Fruit fly (Drosophila melanogaster) whole organism, wandering third instar larva: ENCODE results near the gene Wnt10.
A peak's percentile ranks its signal among the peaks of the same experiment; 100 is the strongest.

Experiments used
- Abd-B ChIP-seq: fragments of >200 bp; optimal IDR thresholded peaks from 2 replicates; lab custom pipeline; 2017; ENCODE audit warnings: missing biosample characterization, missing genetic modification characterization
- CG32264 ChIP-seq: fragments of 200-800 bp; sonication (Bioruptor generic); optimal IDR thresholded peaks from 2 replicates; lab custom pipeline; 2016; ENCODE audit warnings: missing biosample characterization, missing genetic modification characterization
- CG9705 ChIP-seq: fragments of 200-800 bp; sonication (Bioruptor generic); optimal IDR thresholded peaks from 2 replicates; lab custom pipeline; 2018; ENCODE audit warnings: missing biosample characterization, mild to moderate bottlenecking, missing genetic modification characterization
- CrebA ChIP-seq: fragments of 200-800 bp; sonication (Bioruptor generic); optimal IDR thresholded peaks from 2 replicates; lab custom pipeline; 2016; ENCODE audit warnings: missing biosample characterization, mild to moderate bottlenecking, missing genetic modification characterization, borderline replicate concordance
- Dfd ChIP-seq: fragments of >200 bp; optimal IDR thresholded peaks from 2 replicates; lab custom pipeline; 2017; ENCODE audit warnings: missing biosample characterization, missing genetic modification characterization
- Dif ChIP-seq: fragments of 200-275, 200-300 bp; sonication (Bioruptor generic); optimal IDR thresholded peaks from 2 replicates; lab custom pipeline; 2018; ENCODE audit warnings: missing biosample characterization, missing genetic modification characterization; ENCODE audit not compliant: partially characterized antibody
- GATAd ChIP-seq: sonication (Bioruptor generic); optimal IDR thresholded peaks from 2 replicates; lab custom pipeline; 2016; ENCODE audit warnings: missing biosample characterization, missing genetic modification characterization
- HLH106 ChIP-seq: fragments of 200-800 bp; optimal IDR thresholded peaks from 3 replicates; lab custom pipeline; 2019; ENCODE audit warnings: missing biosample characterization, mild to moderate bottlenecking, missing genetic modification characterization, moderate library complexity
- Hnf4 ChIP-seq: fragments of 200-800 bp; sonication (Bioruptor generic); optimal IDR thresholded peaks from 2 replicates; lab custom pipeline; 2016; ENCODE audit warnings: missing biosample characterization, mild to moderate bottlenecking, missing genetic modification characterization
- Hr78 ChIP-seq: fragments of >200 bp; optimal IDR thresholded peaks from 2 replicates; lab custom pipeline; 2017; ENCODE audit warnings: missing biosample characterization, missing genetic modification characterization
- Hr83 ChIP-seq: fragments of 200-300 bp; sonication (Bioruptor generic); optimal IDR thresholded peaks from 2 replicates; lab custom pipeline; 2016; ENCODE audit warnings: missing biosample characterization, mild to moderate bottlenecking, missing genetic modification characterization, moderate library complexity; ENCODE audit not compliant: poor library complexity, severe bottlenecking
- Jra ChIP-seq: sonication (Bioruptor generic); optimal IDR thresholded peaks from 2 replicates; lab custom pipeline; 2016; ENCODE audit warnings: missing biosample characterization, missing genetic modification characterization
- Mio ChIP-seq: sonication (Bioruptor generic); optimal IDR thresholded peaks from 2 replicates; lab custom pipeline; 2016; ENCODE audit warnings: missing biosample characterization, missing genetic modification characterization
- Myc ChIP-seq: fragments of >200 bp; optimal IDR thresholded peaks from 2 replicates; lab custom pipeline; 2017
- N ChIP-seq: fragments of >200 bp; optimal IDR thresholded peaks from 2 replicates; lab custom pipeline; 2018; ENCODE audit warnings: missing biosample characterization, missing external identifiers, missing genetic modification characterization
- OdsH ChIP-seq: fragments of 200-800 bp; sonication (Bioruptor generic); optimal IDR thresholded peaks from 2 replicates; lab custom pipeline; 2016; ENCODE audit warnings: missing biosample characterization, mild to moderate bottlenecking, missing genetic modification characterization
- Rel ChIP-seq, 2 experiments: fragments of 200-800 bp; sonication (Bioruptor generic) in 1 of 2; optimal IDR thresholded peaks; 2 replicates in 1 of 2; 3 replicates in 1 of 2; lab custom pipeline; 2016 to 2019; ENCODE audit warnings: mild to moderate bottlenecking in 2 of 2, missing biosample characterization in 2 of 2, missing genetic modification characterization in 2 of 2, moderate library complexity in 1 of 2
- Sp1 ChIP-seq: fragments of 200-800 bp; sonication (Bioruptor generic); optimal IDR thresholded peaks from 3 replicates; lab custom pipeline; 2019; ENCODE audit warnings: missing biosample characterization, mild to moderate bottlenecking, missing genetic modification characterization, moderate library complexity
- Vsx2 ChIP-seq: fragments of 200-300, 225-300 bp; sonication (Bioruptor generic); optimal IDR thresholded peaks from 2 replicates; lab custom pipeline; 2018; ENCODE audit warnings: missing biosample characterization, missing genetic modification characterization; ENCODE audit not compliant: partially characterized antibody
- br ChIP-seq: fragments of 200-800 bp; sonication (Bioruptor generic); optimal IDR thresholded peaks from 2 replicates; lab custom pipeline; 2016; ENCODE audit warnings: missing biosample characterization, missing genetic modification characterization
- brk ChIP-seq: fragments of 200-800 bp; sonication (Bioruptor generic); optimal IDR thresholded peaks from 2 replicates; lab custom pipeline; 2016; ENCODE audit warnings: missing biosample characterization, mild to moderate bottlenecking, missing genetic modification characterization
- dl ChIP-seq, 2 experiments: fragments of 175-275, 200-275 bp in 1 of 2; fragments of 200-275 bp in 1 of 2; sonication (Bioruptor generic); optimal IDR thresholded peaks; lab custom pipeline; 2018; ENCODE audit warnings: mild to moderate bottlenecking in 2 of 2, missing biosample characterization in 2 of 2, missing genetic modification characterization in 2 of 2, moderate library complexity in 2 of 2; ENCODE audit not compliant: partially characterized antibody in 2 of 2, insufficient read depth in 1 of 2
- dmrt93B ChIP-seq: fragments of 200-800 bp; sonication (Bioruptor generic); optimal IDR thresholded peaks from 2 replicates; lab custom pipeline; 2018; ENCODE audit warnings: missing biosample characterization, mild to moderate bottlenecking, missing genetic modification characterization
- dsf ChIP-seq: sonication (Bioruptor generic); optimal IDR thresholded peaks from 2 replicates; lab custom pipeline; 2016; ENCODE audit warnings: missing biosample characterization, missing genetic modification characterization, borderline replicate concordance
- ey ChIP-seq: fragments of 200-800 bp; sonication (Bioruptor generic); optimal IDR thresholded peaks from 2 replicates; lab custom pipeline; 2016; ENCODE audit warnings: missing biosample characterization, missing genetic modification characterization
- foxo ChIP-seq, 2 experiments: fragments of 200-800 bp; sonication (Bioruptor generic); optimal IDR thresholded peaks; 2 replicates in 1 of 2; 3 replicates in 1 of 2; lab custom pipeline; 2016 to 2017; ENCODE audit warnings: missing biosample characterization in 2 of 2, missing genetic modification characterization in 2 of 2
- fru ChIP-seq: fragments of 200-800 bp; sonication (Bioruptor generic); optimal IDR thresholded peaks from 3 replicates; lab custom pipeline; 2016; ENCODE audit warnings: missing biosample characterization, mild to moderate bottlenecking, missing genetic modification characterization
- h ChIP-seq: fragments of 200-800 bp; sonication (Bioruptor generic); optimal IDR thresholded peaks from 3 replicates; lab custom pipeline; 2016; ENCODE audit warnings: missing biosample characterization, mild to moderate bottlenecking, missing genetic modification characterization
- jim ChIP-seq: fragments of 175-275, 200-325 bp; sonication (Bioruptor generic); optimal IDR thresholded peaks from 2 replicates; lab custom pipeline; 2016; ENCODE audit warnings: missing biosample characterization, mild to moderate bottlenecking, missing genetic modification characterization
- lola ChIP-seq: fragments of >200 bp; optimal IDR thresholded peaks from 2 replicates; lab custom pipeline; 2017; ENCODE audit warnings: missing biosample characterization, missing genetic modification characterization
- pan ChIP-seq: fragments of >200 bp; optimal IDR thresholded peaks from 2 replicates; lab custom pipeline; 2017
- psq ChIP-seq: fragments of 200-800 bp; sonication (Bioruptor generic); optimal IDR thresholded peaks from 3 replicates; lab custom pipeline; 2017; ENCODE audit warnings: missing biosample characterization, mild to moderate bottlenecking, missing genetic modification characterization, moderate library complexity
- rgr ChIP-seq: fragments of 200-800 bp; sonication (Bioruptor generic); optimal IDR thresholded peaks from 3 replicates; lab custom pipeline; 2016; ENCODE audit warnings: missing biosample characterization, mild to moderate bottlenecking, missing genetic modification characterization
- sage ChIP-seq: fragments of 200-800 bp; sonication (Bioruptor generic); optimal IDR thresholded peaks from 2 replicates; lab custom pipeline; 2016; ENCODE audit warnings: missing biosample characterization, mild to moderate bottlenecking, missing genetic modification characterization
- sv ChIP-seq: fragments of 200-800 bp; sonication (Bioruptor generic); optimal IDR thresholded peaks from 3 replicates; lab custom pipeline; 2016; ENCODE audit warnings: missing biosample characterization, missing genetic modification characterization
- tai ChIP-seq: sonication (Bioruptor generic); optimal IDR thresholded peaks from 2 replicates; lab custom pipeline; 2016; ENCODE audit warnings: missing biosample characterization, missing genetic modification characterization
- usp ChIP-seq: fragments of >200 bp; optimal IDR thresholded peaks from 2 replicates; lab custom pipeline; 2017; ENCODE audit warnings: missing biosample characterization, missing genetic modification characterization
- woc ChIP-seq: sonication (Bioruptor generic); optimal IDR thresholded peaks from 2 replicates; lab custom pipeline; 2016; ENCODE audit warnings: missing biosample characterization, mild to moderate bottlenecking, missing genetic modification characterization

Gene Wnt10

DNA sequence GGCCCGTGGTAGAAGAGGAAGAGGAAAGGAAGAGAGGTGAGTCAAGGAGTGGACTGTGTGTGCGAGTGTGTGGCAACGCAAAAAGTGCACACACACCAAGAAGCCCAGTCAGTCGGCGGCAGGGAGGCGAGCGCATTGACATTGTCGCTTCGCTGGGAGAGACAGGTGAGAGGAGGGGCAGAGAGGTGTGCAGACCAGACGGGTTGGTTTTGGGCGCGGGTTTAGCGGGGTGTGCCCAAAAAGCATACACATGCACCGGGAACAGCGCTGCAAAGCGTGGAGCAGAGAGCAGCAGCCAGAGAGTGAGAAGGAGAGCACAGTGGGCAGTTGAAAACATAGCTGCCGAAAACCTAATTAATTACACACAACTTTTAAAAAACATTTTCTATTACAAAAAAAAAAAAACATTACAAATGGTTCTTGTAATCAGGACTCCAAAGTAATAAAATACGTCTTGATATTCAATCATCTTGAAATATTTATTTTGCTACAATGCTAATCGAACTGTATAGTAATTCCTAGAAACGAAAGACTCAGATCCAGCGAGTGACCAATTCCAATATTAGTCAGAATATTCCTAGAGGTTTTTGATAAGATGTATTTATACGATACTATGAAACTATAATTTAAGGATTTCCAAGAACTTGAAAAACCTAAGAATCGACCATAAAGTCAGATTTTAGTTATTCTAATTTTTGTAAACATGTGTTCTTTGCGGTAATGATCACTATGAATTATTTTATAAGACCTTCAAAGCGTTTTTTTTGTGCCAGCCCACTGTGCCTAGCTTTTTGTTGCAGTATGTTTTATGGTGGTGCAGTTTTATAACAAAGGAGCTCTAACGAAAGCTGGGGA lies 59.5 kb downstream of the Wnt10 start:
- TF ChIP-seq h (GFP tag; lab: Kevin White, UChicago) (peak; percentile 41), dmrt93B (GFP tag; lab: Kevin White, UChicago) (peak; percentile 55), Sp1 (GFP tag; lab: Kevin White, UChicago) (peak; percentile 74), Abd-B (GFP tag; lab: Kevin White, UChicago) (no peak), Dfd (GFP tag; lab: Kevin White, UChicago) (no peak), pan (no peak), usp (GFP tag; lab: Kevin White, UChicago) (no peak), CrebA (no peak), br (GFP tag; lab: Kevin White, UChicago) (no peak), Hr78 (GFP tag; lab: Kevin White, UChicago) (no peak), CG32264 (no peak), rgr (GFP tag; lab: Kevin White, UChicago) (peak; percentile 66), fru (peak; percentile 64), Vsx2 (GFP tag; lab: Kevin White, UChicago) (peak; percentile 52), HLH106 (tag; lab: Kevin White, UChicago) (peak; percentile 64), Hr83 (GFP tag; lab: Kevin White, UChicago) (peak; percentile 98), Rel (GFP tag; optimal IDR thresholded peaks at IDR 0.05; lab: Kevin White, UChicago) (no peak), Rel (tag; optimal IDR thresholded peaks at IDR 0.05; lab: Kevin White, UChicago) (peak; percentile 75), Jra (GFP tag; lab: Kevin White, UChicago) (peak; percentile 94), CG9705 (GFP tag; lab: Kevin White, UChicago) (peak; percentile 11), GATAd (GFP tag; lab: Kevin White, UChicago) (no peak), woc (GFP tag; lab: Kevin White, UChicago) (peak; percentile 77), lola (GFP tag; lab: Kevin White, UChicago) (no peak), Myc (no peak), sv (no peak), Mio (GFP tag; lab: Kevin White, UChicago) (no peak), Hnf4 (GFP tag; lab: Kevin White, UChicago) (peak; percentile 66), sage (no peak), N (GFP tag; lab: Kevin White, UChicago) (peak; percentile 23), foxo (GFP tag; optimal IDR thresholded peaks at IDR 0.05; lab: Kevin White, UChicago) (peak in 1 of 2 experiments; percentile 74), brk (no peak), OdsH (peak; percentile 60), ey (GFP tag; lab: Kevin White, UChicago) (peak; percentile 69), tai (GFP tag; lab: Kevin White, UChicago) (peak; percentile 78), dl (GFP tag; optimal IDR thresholded peaks at IDR 0.05; lab: Kevin White, UChicago; ENCODE audit: insufficient read depth in 1 of 2, partially characterized antibody in 2 of 2) (peak; percentile 69 to 73), Dif (GFP tag; lab: Kevin White, UChicago) (peak; percentile 92), jim (peak; percentile 75), psq (GFP tag; lab: Kevin White, UChicago) (peak; percentile 84), dsf (GFP tag; lab: Kevin White, UChicago) (no peak)

dm6 chr2L:7423333-7423895 lies 60.2 kb downstream of the Wnt10 start:
- TF ChIP-seq Hnf4 (GFP tag; lab: Kevin White, UChicago) (peak; percentile 79), Hr83 (GFP tag; lab: Kevin White, UChicago) (peak; percentile 85), br (GFP tag; lab: Kevin White, UChicago) (peak; percentile 86), Jra (GFP tag; lab: Kevin White, UChicago) (peak; percentile 77), Mio (GFP tag; lab: Kevin White, UChicago) (no peak), OdsH (peak; percentile 83), Sp1 (GFP tag; lab: Kevin White, UChicago) (peak; percentile 81), pan (no peak), Dif (GFP tag; lab: Kevin White, UChicago) (peak; percentile 76), Dfd (GFP tag; lab: Kevin White, UChicago) (peak; percentile 49), lola (GFP tag; lab: Kevin White, UChicago) (no peak), HLH106 (tag; lab: Kevin White, UChicago) (peak; percentile 89), CG32264 (no peak), ey (GFP tag; lab: Kevin White, UChicago) (peak; percentile 77), h (GFP tag; lab: Kevin White, UChicago) (peak; percentile 89), Vsx2 (GFP tag; lab: Kevin White, UChicago) (no peak), jim (peak; percentile 92), sage (peak; percentile 60), dl (GFP tag; optimal IDR thresholded peaks at IDR 0.05; lab: Kevin White, UChicago; ENCODE audit: insufficient read depth in 1 of 2, partially characterized antibody in 2 of 2) (peak in 1 of 2 experiments; percentile 67), Myc (peak; percentile 33), rgr (GFP tag; lab: Kevin White, UChicago) (peak; percentile 77), CrebA (peak; percentile 64), Hr78 (GFP tag; lab: Kevin White, UChicago) (no peak), brk (peak; percentile 92), psq (GFP tag; lab: Kevin White, UChicago) (peak; percentile 65), N (GFP tag; lab: Kevin White, UChicago) (no peak), fru (peak; percentile 77), usp (GFP tag; lab: Kevin White, UChicago) (no peak), woc (GFP tag; lab: Kevin White, UChicago) (peak; percentile 93), CG9705 (GFP tag; lab: Kevin White, UChicago) (peak; percentile 76), dmrt93B (GFP tag; lab: Kevin White, UChicago) (peak; percentile 42), Rel (GFP tag; optimal IDR thresholded peaks at IDR 0.05; lab: Kevin White, UChicago) (no peak), Rel (tag; optimal IDR thresholded peaks at IDR 0.05; lab: Kevin White, UChicago) (peak; percentile 77), foxo (GFP tag; optimal IDR thresholded peaks at IDR 0.05; lab: Kevin White, UChicago) (peak in 1 of 2 experiments; percentile 88), Abd-B (GFP tag; lab: Kevin White, UChicago) (no peak), dsf (GFP tag; lab: Kevin White, UChicago) (no peak), sv (no peak)
